Worm (Caenorhabditis elegans) whole organism, L4/young adult: ENCODE results near the gene knl-3.

Experiments used
- W03F9.2 ChIP-seq: fragments of 150-350 bp; optimal IDR thresholded peaks from 2 replicates; lab custom pipeline; 2014; ENCODE audit warnings: missing biosample characterization, missing genetic modification characterization
- dao-5 ChIP-seq: sonication (generic microtip); optimal IDR thresholded peaks from 2 replicates; lab custom pipeline; 2016; ENCODE audit warnings: missing genotype, missing genetic modification characterization, moderate library complexity, missing compliant biosample characterization
- him-1 ChIP-seq: sonication (generic microtip); optimal IDR thresholded peaks from 2 replicates; lab custom pipeline; 2016; ENCODE audit warnings: missing genotype, missing genetic modification reagents, missing genetic modification characterization, missing compliant biosample characterization

DNA sequence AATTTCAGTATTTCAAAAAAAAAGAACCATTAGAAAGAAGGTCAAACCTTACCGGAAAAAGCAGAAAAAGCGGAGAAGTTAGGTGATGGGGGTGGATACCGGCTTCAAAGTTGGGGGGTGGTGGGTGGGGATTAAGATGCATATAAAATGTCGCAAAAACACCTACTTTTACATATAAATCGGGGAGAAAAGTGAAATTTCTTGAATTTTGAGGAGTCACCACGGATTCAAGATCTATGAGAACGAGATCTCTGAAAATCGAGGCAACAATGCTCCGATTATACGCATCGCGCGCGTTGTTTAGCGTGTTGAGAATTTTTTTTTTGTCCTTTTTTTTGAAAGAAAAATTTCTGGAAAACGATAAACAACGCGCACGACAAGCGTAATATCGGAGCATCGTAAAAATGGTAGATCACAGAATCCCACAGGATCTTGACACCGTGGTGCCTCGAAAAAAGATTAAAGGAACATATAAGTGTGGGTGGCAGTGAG, 6.5 kb downstream of the knl-3 start:
- TF ChIP-seq him-1, result no peak
- TF ChIP-seq W03F9.2 (tag; lab: Kevin White, UChicago), result no peak
- TF ChIP-seq dao-5 (tag; lab: Kevin White, UChicago), result no peak
